Worm (Caenorhabditis elegans) whole organism, L2 larva: ENCODE measurements around the gene ugtp-1.

Experiments
- Y55F3AM.14 ChIP-seq: fragments of 200-800 bp; sonication (Bioruptor generic); optimal IDR thresholded peaks from 2 replicates; lab custom pipeline; 2018; ENCODE audit warnings: mild to moderate bottlenecking, missing genetic modification characterization, missing compliant biosample characterization
- ZK546.5 ChIP-seq: sonication (generic microtip); optimal IDR thresholded peaks from 2 replicates; lab custom pipeline; 2017; ENCODE audit warnings: missing biosample characterization, missing genetic modification characterization
- alr-1 ChIP-seq: fragments of 150-350 bp; optimal IDR thresholded peaks from 2 replicates; lab custom pipeline; 2014; ENCODE audit warnings: missing biosample characterization, missing genetic modification characterization
- ama-1 ChIP-seq: fragments of 150-350 bp; optimal IDR thresholded peaks from 2 replicates; lab custom pipeline; 2018; ENCODE audit warnings: inconsistent platforms
- ceh-16 ChIP-seq: fragments of 150-350 bp; optimal IDR thresholded peaks from 2 replicates; lab custom pipeline; 2014; ENCODE audit warnings: missing biosample characterization, missing genetic modification characterization
- crh-2 ChIP-seq: sonication (generic microtip); optimal IDR thresholded peaks from 2 replicates; lab custom pipeline; 2017; ENCODE audit warnings: missing biosample characterization, missing genetic modification characterization
- lsy-2 ChIP-seq, 2 experiments: fragments of 150-350 bp in 1 of 2; sonication (generic microtip) in 1 of 2; optimal IDR thresholded peaks; 2 replicates each; lab custom pipeline; 2014 to 2017; ENCODE audit warnings: missing biosample characterization in 2 of 2, missing genetic modification characterization in 2 of 2

DNA sequence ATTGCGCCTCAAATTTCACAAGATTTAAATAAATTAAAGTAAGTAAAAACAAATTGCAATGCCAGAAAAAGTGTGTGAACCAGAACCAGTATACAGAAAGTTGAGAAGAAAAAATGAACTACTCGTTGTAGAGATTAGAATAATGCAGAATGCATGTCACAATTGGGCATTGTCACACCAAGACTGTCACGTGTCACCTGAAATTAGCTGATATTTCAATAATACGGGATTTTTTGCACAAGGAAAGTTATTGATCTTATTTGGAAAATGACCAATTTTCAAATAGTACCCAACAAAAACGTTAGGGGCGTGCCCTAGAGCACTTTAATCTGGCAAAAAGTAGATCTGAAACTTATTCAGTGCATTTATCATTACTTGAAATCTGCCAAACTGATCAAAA lies 8.6 kb downstream of the ugtp-1 start:
- no peak for TF ChIP-seq crh-2 (tag; lab: Kevin White, UChicago)
- no peak for TF ChIP-seq ZK546.5 (tag; lab: Kevin White, UChicago)
- no peak for TF ChIP-seq lsy-2 (tag; optimal IDR thresholded peaks at IDR 0.05; lab: Kevin White, UChicago)
- no peak for TF ChIP-seq ceh-16 (tag; lab: Kevin White, UChicago)
- no peak for TF ChIP-seq alr-1 (tag; lab: Kevin White, UChicago)
- no peak for TF ChIP-seq ama-1 (lab: Kevin White, UChicago)
- no peak for TF ChIP-seq Y55F3AM.14 (GFP tag; lab: Kevin White, UChicago)
